Fruit fly (Drosophila melanogaster) whole organism, embryonic: ENCODE measurements around the gene Acph-1.

ENCODE experiments used
- Blimp-1 ChIP-seq: fragments of 200-800 bp; sonication (Bioruptor generic); optimal IDR thresholded peaks from 3 replicates; lab custom pipeline; 2018; ENCODE audit warnings: missing biosample characterization, missing genetic modification characterization, mild to moderate bottlenecking, moderate library complexity, missing genetic modification reagents
- CG1024 ChIP-seq: fragments of 200-800 bp; sonication (Bioruptor generic); IDR thresholded peaks from 2 replicates; pipeline ENCODE4 v1.3.6; 2022; ENCODE audit warnings: missing biosample characterization, missing genetic modification characterization
- CG10543 ChIP-seq: fragments of 200-800 bp; sonication (Bioruptor generic); optimal IDR thresholded peaks from 3 replicates; lab custom pipeline; 2017; ENCODE audit warnings: missing biosample characterization, mild to moderate bottlenecking, missing genetic modification characterization, moderate library complexity
- CG10654 ChIP-seq: fragments of 200-800 bp; sonication (Bioruptor generic); optimal IDR thresholded peaks from 2 replicates; lab custom pipeline; 2016; ENCODE audit warnings: missing biosample characterization, missing genetic modification characterization
- CG10979 ChIP-seq: fragments of 200-800 bp; sonication (Bioruptor generic); optimal IDR thresholded peaks from 2 replicates; lab custom pipeline; 2018; ENCODE audit warnings: missing biosample characterization, mild to moderate bottlenecking, missing genetic modification characterization, moderate library complexity
- CG11247 ChIP-seq: fragments of 200-800 bp; sonication (Bioruptor generic); IDR thresholded peaks from 2 replicates; pipeline ENCODE4 v1.3.6; 2022; ENCODE audit warnings: missing biosample characterization, missing genetic modification characterization
- CG16863 ChIP-seq: fragments of 200-800 bp; sonication (Bioruptor generic); optimal IDR thresholded peaks from 3 replicates; lab custom pipeline; 2016; ENCODE audit warnings: missing biosample characterization, missing genetic modification characterization
- CG17361 ChIP-seq: fragments of 200-800 bp; sonication (Bioruptor generic); IDR thresholded peaks from 3 replicates; pipeline ENCODE4 v1.3.6; 2022; ENCODE audit warnings: missing biosample characterization, missing genetic modification characterization
- CG17612 ChIP-seq: fragments of 200-800 bp; sonication (Bioruptor generic); IDR thresholded peaks from 2 replicates; pipeline ENCODE4 v1.3.6; 2022; ENCODE audit warnings: missing biosample characterization, missing genetic modification characterization
- CG18262 ChIP-seq: fragments of 200-800 bp; optimal IDR thresholded peaks from 3 replicates; lab custom pipeline; 2019; ENCODE audit warnings: missing biosample characterization, mild to moderate bottlenecking, missing genetic modification characterization, moderate library complexity
- CG31388 ChIP-seq: fragments of 200-800 bp; sonication (Bioruptor generic); optimal IDR thresholded peaks from 2 replicates; lab custom pipeline; 2016; ENCODE audit warnings: missing biosample characterization, missing genetic modification characterization
- CG4730 ChIP-seq: fragments of 200-800 bp; sonication (Bioruptor generic); IDR thresholded peaks from 2 replicates; pipeline ENCODE4 v1.3.6; 2022; ENCODE audit warnings: missing biosample characterization, missing genetic modification characterization
- CG8290 ChIP-seq, 3 experiments: fragments of 200-800 bp; sonication (Bioruptor generic); optimal IDR thresholded peaks; 2 replicates each; lab custom pipeline; 2016 to 2019; ENCODE audit warnings: missing biosample characterization in 3 of 3, missing genetic modification characterization in 3 of 3, mild to moderate bottlenecking in 2 of 3, moderate library complexity in 1 of 3
- D ChIP-seq, 2 experiments: fragments of 200-800 bp in 1 of 2; fragments of >200 bp in 1 of 2; sonication (Bioruptor generic) in 1 of 2; optimal IDR thresholded peaks; 2 replicates in 1 of 2; 3 replicates in 1 of 2; lab custom pipeline; 2017; ENCODE audit warnings: mild to moderate bottlenecking in 1 of 2, missing biosample characterization in 1 of 2, missing genetic modification characterization in 1 of 2, missing genetic modification reagents in 1 of 2
- Dad ChIP-seq: fragments of 200-800 bp; sonication (Bioruptor generic); optimal IDR thresholded peaks from 3 replicates; lab custom pipeline; 2016; ENCODE audit warnings: missing biosample characterization, missing genetic modification characterization
- ERR ChIP-seq: fragments of 200-800 bp; sonication (Bioruptor generic); optimal IDR thresholded peaks from 2 replicates; lab custom pipeline; 2016; ENCODE audit warnings: missing biosample characterization, missing genetic modification characterization
- Ets65A ChIP-seq: fragments of 200-800 bp; sonication (Bioruptor generic); peaks from one replicate; lab custom pipeline; 2016; ENCODE audit warnings: missing biosample characterization, missing genetic modification characterization
- Jarid2 ChIP-seq: fragments of 200-800 bp; sonication (Bioruptor generic); optimal IDR thresholded peaks from 3 replicates; lab custom pipeline; 2017; ENCODE audit warnings: mild to moderate bottlenecking, missing biosample characterization, missing genetic modification reagents, missing genetic modification characterization
- Optix ChIP-seq: fragments of 200-800 bp; sonication (Bioruptor generic); IDR thresholded peaks from 3 replicates; pipeline ENCODE4 v1.3.6; 2022; ENCODE audit warnings: missing biosample characterization, missing genetic modification characterization
- Poxn ChIP-seq: fragments of 200-800 bp; sonication (Bioruptor generic); IDR thresholded peaks from 2 replicates; pipeline ENCODE4 v1.3.6; 2022; ENCODE audit warnings: missing biosample characterization, missing genetic modification characterization
- Scr ChIP-seq: fragments of 200-800 bp; sonication (Bioruptor generic); IDR thresholded peaks from 2 replicates; pipeline ENCODE4 v1.3.6; 2022; ENCODE audit warnings: missing biosample characterization, missing genetic modification characterization; ENCODE audit not compliant: partially characterized antibody
- Stat92E ChIP-seq, 3 experiments: fragments of >200 bp in 2 of 3; fragments of 200-800 bp in 1 of 3; sonication (Bioruptor generic) in 1 of 3; optimal IDR thresholded peaks; 2 replicates each; lab custom pipeline; 2017 to 2019; ENCODE audit warnings: missing biosample characterization in 3 of 3, missing genetic modification characterization in 3 of 3, mild to moderate bottlenecking in 1 of 3, moderate library complexity in 1 of 3
- ash1 ChIP-seq: fragments of 200-800 bp; sonication (Bioruptor generic); optimal IDR thresholded peaks from 2 replicates; lab custom pipeline; 2018; ENCODE audit warnings: missing biosample characterization, mild to moderate bottlenecking, missing genetic modification characterization
- btn ChIP-seq: fragments of 200-800 bp; sonication (Bioruptor generic); optimal IDR thresholded peaks from 2 replicates; lab custom pipeline; 2016; ENCODE audit warnings: missing biosample characterization, missing genetic modification characterization
- cg ChIP-seq: fragments of 200-800 bp; sonication (Bioruptor generic); optimal IDR thresholded peaks from 3 replicates; lab custom pipeline; 2019; ENCODE audit warnings: missing biosample characterization, mild to moderate bottlenecking, missing genetic modification characterization, moderate library complexity
- ci ChIP-seq: fragments of 200-800 bp; sonication (Bioruptor generic); IDR thresholded peaks from 3 replicates; pipeline ENCODE4 v1.3.6; 2022; ENCODE audit warnings: missing biosample characterization, missing genetic modification characterization
- crp ChIP-seq, 2 experiments: fragments of 200-800 bp; sonication (Bioruptor generic); optimal IDR thresholded peaks; 2 replicates in 1 of 2; 3 replicates in 1 of 2; lab custom pipeline; 2017; ENCODE audit warnings: missing biosample characterization in 2 of 2, missing genetic modification characterization in 2 of 2, mild to moderate bottlenecking in 1 of 2, moderate library complexity in 1 of 2
- dmrt11E ChIP-seq: fragments of 200-800 bp; sonication (Bioruptor generic); optimal IDR thresholded peaks from 3 replicates; lab custom pipeline; 2018; ENCODE audit warnings: missing biosample characterization, mild to moderate bottlenecking, missing genetic modification characterization, moderate library complexity
- dysf ChIP-seq: fragments of 200-800 bp; sonication (Bioruptor generic); IDR thresholded peaks from 3 replicates; pipeline ENCODE4 v1.3.6; 2022; ENCODE audit warnings: missing biosample characterization, missing genetic modification characterization
- ewg ChIP-seq: fragments of 200-800 bp; sonication (Bioruptor generic); optimal IDR thresholded peaks from 3 replicates; lab custom pipeline; 2017; ENCODE audit warnings: mild to moderate bottlenecking, missing biosample characterization, missing genetic modification reagents, missing genetic modification characterization
- fu2 ChIP-seq: fragments of 200-800 bp; sonication (Bioruptor generic); optimal IDR thresholded peaks from 2 replicates; lab custom pipeline; 2016; ENCODE audit warnings: missing biosample characterization, missing genetic modification characterization
- hb ChIP-seq: fragments of 200-800 bp; sonication (Bioruptor generic); IDR thresholded peaks from 3 replicates; pipeline ENCODE4 v1.3.6; 2022; ENCODE audit warnings: missing biosample characterization, missing genetic modification characterization; ENCODE audit not compliant: partially characterized antibody
- lab ChIP-seq: fragments of 200-800 bp; sonication (Bioruptor generic); optimal IDR thresholded peaks from 3 replicates; lab custom pipeline; 2017; ENCODE audit warnings: missing biosample characterization, missing genetic modification characterization, mild to moderate bottlenecking, moderate library complexity, missing genetic modification reagents
- lilli ChIP-seq: fragments of 200-800 bp; sonication (Bioruptor generic); optimal IDR thresholded peaks from 3 replicates; lab custom pipeline; 2016; ENCODE audit warnings: missing biosample characterization, missing genetic modification characterization
- lov ChIP-seq, 2 experiments: fragments of 200-800 bp in 1 of 2; fragments of >200 bp in 1 of 2; sonication (Bioruptor generic) in 1 of 2; IDR thresholded peaks in 1 of 2; optimal IDR thresholded peaks in 1 of 2; 2 replicates in 1 of 2; 3 replicates in 1 of 2; pipeline versions ENCODE4 v1.3.6 to Lab custom; 2017 to 2022; ENCODE audit warnings: missing biosample characterization in 1 of 2, missing genetic modification characterization in 1 of 2
- prd ChIP-seq, 3 experiments: fragments of >200 bp in 2 of 3; fragments of 200-800 bp in 1 of 3; sonication (Bioruptor generic) in 1 of 3; optimal IDR thresholded peaks in 2 of 3; IDR thresholded peaks in 1 of 3; 2 replicates in 2 of 3; 3 replicates in 1 of 3; pipeline versions ENCODE4 v1.3.6 to Lab custom; 2017 to 2022; ENCODE audit warnings: missing biosample characterization in 1 of 3, missing genetic modification characterization in 1 of 3
- scrt ChIP-seq: fragments of 200-800 bp; sonication (Bioruptor generic); optimal IDR thresholded peaks from 2 replicates; lab custom pipeline; 2018; ENCODE audit warnings: missing biosample characterization, mild to moderate bottlenecking, missing genetic modification characterization, moderate library complexity
- sd ChIP-seq: fragments of 200-800 bp; sonication (Bioruptor generic); optimal IDR thresholded peaks from 3 replicates; lab custom pipeline; 2018; ENCODE audit warnings: missing biosample characterization, mild to moderate bottlenecking, missing genetic modification characterization, moderate library complexity
- seq ChIP-seq: fragments of 200-800 bp; sonication (Bioruptor generic); IDR thresholded peaks from 2 replicates; pipeline ENCODE4 v1.3.6; 2022; ENCODE audit warnings: missing biosample characterization, missing genetic modification characterization
- sima ChIP-seq: fragments of 200-800 bp; sonication (Bioruptor generic); optimal IDR thresholded peaks from 2 replicates; lab custom pipeline; 2016; ENCODE audit warnings: missing biosample characterization, missing genetic modification characterization
- slbo ChIP-seq: fragments of 200-800 bp; sonication (Bioruptor generic); IDR thresholded peaks from 2 replicates; pipeline ENCODE4 v1.3.6; 2022; ENCODE audit warnings: missing biosample characterization, missing genetic modification characterization
- tin ChIP-seq: fragments of 200-800 bp; sonication (Bioruptor generic); optimal IDR thresholded peaks from 3 replicates; lab custom pipeline; 2016; ENCODE audit warnings: missing biosample characterization, missing genetic modification characterization
- toy ChIP-seq: fragments of 200-800 bp; sonication (Bioruptor generic); IDR thresholded peaks from 2 replicates; pipeline ENCODE4 v1.3.6; 2022; ENCODE audit warnings: missing biosample characterization, missing genetic modification characterization
- ttk ChIP-seq: fragments of 200-800 bp; sonication (Bioruptor generic); IDR thresholded peaks from 2 replicates; pipeline ENCODE4 v2.1.2; 2022; ENCODE audit warnings: missing biosample characterization, missing genetic modification characterization
- vvl ChIP-seq: fragments of 200-800 bp; sonication (Bioruptor generic); IDR thresholded peaks from 2 replicates; pipeline ENCODE4 v1.3.6; 2022; ENCODE audit warnings: missing biosample characterization, missing genetic modification characterization
- zfh1 ChIP-seq: fragments of 200-800 bp; sonication (Bioruptor generic); IDR thresholded peaks from 3 replicates; pipeline ENCODE4 v1.3.6; 2022; ENCODE audit warnings: missing biosample characterization, missing genetic modification characterization

Gene Acph-1

DNA sequence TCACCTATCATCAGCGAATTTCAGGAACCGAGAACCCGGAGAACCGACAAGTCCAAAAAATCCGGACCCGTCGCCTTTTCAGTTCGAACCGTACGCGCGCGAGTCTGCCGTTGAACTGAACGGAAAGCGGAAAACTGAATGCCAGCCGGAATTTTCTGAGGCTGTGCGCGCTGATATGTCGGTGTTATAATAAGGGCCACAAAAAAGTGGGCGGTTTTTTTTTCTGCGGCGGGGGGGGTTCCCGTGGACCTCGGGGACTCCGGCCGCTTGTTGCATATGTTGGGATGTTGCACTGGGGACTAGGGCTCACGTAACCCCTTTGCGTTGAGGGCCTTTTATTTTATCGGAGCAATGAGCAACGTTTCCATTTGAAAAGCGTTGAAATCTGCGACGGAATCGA lies 23.9 kb downstream of the Acph-1 start, which contains the start of gene TkR99D (continued):
- no peak for TF ChIP-seq crp (GFP tag; optimal IDR thresholded peaks at IDR 0.05; lab: Kevin White, UChicago)
- no peak for TF ChIP-seq lilli (GFP tag; lab: Kevin White, UChicago)
- no peak for TF ChIP-seq Optix (GFP tag; lab: Robert Waterston, UW)
- no peak for TF ChIP-seq CG10654 (GFP tag; lab: Kevin White, UChicago)
- TF ChIP-seq Scr (GFP tag; lab: Robert Waterston, UW) = no peak
- no peak for TF ChIP-seq Stat92E (GFP tag; optimal IDR thresholded peaks at IDR 0.05; lab: Kevin White, UChicago)
- no peak for TF ChIP-seq fu2
- TF ChIP-seq CG10543 (GFP tag; lab: Kevin White, UChicago) = no peak
- TF ChIP-seq CG17361 (GFP tag; lab: Robert Waterston, UW) = no peak
- TF ChIP-seq D (optimal IDR thresholded peaks at IDR 0.05; lab: Kevin White, UChicago) = no peak
- TF ChIP-seq D (GFP tag; optimal IDR thresholded peaks at IDR 0.05; lab: Kevin White, UChicago) = no peak
- 0 out of 2 replicates have a peak, but pooled peaks have one; percentile 8 for TF ChIP-seq seq (GFP tag; lab: Robert Waterston, UW)
- peak; percentile 50 for TF ChIP-seq scrt (GFP tag; lab: Kevin White, UChicago)
- TF ChIP-seq zfh1 = no peak
- TF ChIP-seq, all 482 proteins: peak for 5

dm6 chr3R:29963102-29963501 lies 30.1 kb downstream of the Acph-1 start:
- TF ChIP-seq dmrt11E (tag; lab: Kevin White, UChicago) (no peak), ewg (GFP tag; lab: Kevin White, UChicago) (no peak), tin (GFP tag; lab: Kevin White, UChicago) (no peak), Dad (GFP tag; lab: Kevin White, UChicago) (no peak), CG1024 (GFP tag; lab: Robert Waterston, UW) (no peak), ci (GFP tag; lab: Robert Waterston, UW) (no peak), CG17612 (GFP tag; lab: Robert Waterston, UW) (peak; percentile 93), Blimp-1 (GFP tag; lab: Kevin White, UChicago) (peak; percentile 73), ash1 (GFP tag; lab: Kevin White, UChicago) (no peak), Jarid2 (GFP tag; lab: Kevin White, UChicago) (no peak), hb (GFP tag; lab: Robert Waterston, UW) (no peak), dysf (GFP tag; lab: Robert Waterston, UW) (no peak), CG8290 (GFP tag; optimal IDR thresholded peaks at IDR 0.05; lab: Kevin White, UChicago) (peak; percentile 94), CG8290 (tag; optimal IDR thresholded peaks at IDR 0.05; lab: Kevin White, UChicago) (peak; percentile 2 to 74), CG10979 (tag; lab: Kevin White, UChicago) (no peak), vvl (GFP tag; lab: Robert Waterston, UW) (no peak), Ets65A (GFP tag; lab: Kevin White, UChicago) (no peak)
- TF ChIP-seq, all 482 proteins: peak for 3

- TF ChIP-seq ci (GFP tag; lab: Robert Waterston, UW) (0 out of 3 replicates have a peak, but pooled peaks have one; percentile 28), ERR (GFP tag; lab: Kevin White, UChicago) (no peak), lov (optimal IDR thresholded peaks at IDR 0.05; lab: Kevin White, UChicago) (no peak), lov (GFP tag; IDR thresholded peaks at IDR 0.05; lab: Robert Waterston, UW) (no peak), CG11247 (GFP tag; lab: Robert Waterston, UW) (0 out of 2 replicates have a peak, but pooled peaks have one; percentile 29), cg (GFP tag; lab: Kevin White, UChicago) (no peak), Poxn (GFP tag; lab: Robert Waterston, UW) (no peak), CG18262 (tag; lab: Kevin White, UChicago) (no peak), btn (GFP tag; lab: Kevin White, UChicago) (no peak), ttk (GFP tag; lab: Robert Waterston, UW) (no peak), tin (GFP tag; lab: Kevin White, UChicago) (no peak), CG16863 (GFP tag; lab: Kevin White, UChicago) (no peak), lab (GFP tag; lab: Kevin White, UChicago) (peak; percentile 30), slbo (peak; percentile 48), toy (GFP tag; lab: Robert Waterston, UW) (no peak), CG31388 (GFP tag; lab: Kevin White, UChicago) (no peak), prd (optimal IDR thresholded peaks at IDR 0.05; lab: Kevin White, UChicago) (no peak), prd (GFP tag; IDR thresholded peaks at IDR 0.05; lab: Robert Waterston, UW) (0 out of 3 replicates have a peak, but pooled peaks have one; percentile 11), CG4730 (no peak), sd (tag; lab: Kevin White, UChicago) (no peak), sima (GFP tag; lab: Kevin White, UChicago) (no peak)
Observed at dm6 chr3R:29959329-29959728, 33.9 kb downstream of the Acph-1 start.
